Worm (Caenorhabditis elegans): ENCODE results near the gene nhr-199.

DNA sequence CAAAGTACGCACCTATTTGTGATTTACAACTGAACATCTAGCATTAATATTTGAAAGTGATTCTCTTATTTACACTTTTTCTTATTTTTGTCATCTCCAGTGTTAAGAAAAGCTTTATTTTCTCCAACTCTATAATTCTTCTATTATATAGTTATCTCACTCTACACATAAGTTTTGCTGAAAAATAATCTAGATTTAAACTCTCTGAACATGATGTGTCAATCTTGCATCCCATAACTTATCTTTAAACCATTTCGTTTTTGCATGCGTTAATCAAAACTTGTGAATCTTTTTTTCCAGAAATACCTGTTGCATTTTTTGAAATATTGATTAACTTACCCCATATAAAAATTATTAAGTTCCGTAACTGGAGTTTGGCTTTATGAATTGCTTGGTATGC is 9.7 kb downstream of the nhr-199 start, which contains the start of gene nhr-268:
- TF ChIP-seq ama-1 (optimal IDR thresholded peaks at IDR 0.05), result no peak
- no peak for TF ChIP-seq ceh-36 (tag; optimal IDR thresholded peaks at IDR 0.05)
- no peak for TF ChIP-seq ceh-13 (GFP tag; optimal IDR thresholded peaks at IDR 0.05)
- no peak for TF ChIP-seq flt-1 (GFP tag; IDR thresholded peaks at IDR 0.05)
- no peak for TF ChIP-seq hnd-1 (tag; optimal IDR thresholded peaks at IDR 0.05)
- TF ChIP-seq scrt-1 (GFP tag; IDR thresholded peaks at IDR 0.05), result no peak
- TF ChIP-seq tra-4 (tag; optimal IDR thresholded peaks at IDR 0.05), result no peak
- TF ChIP-seq F13C5.2 (tag; optimal IDR thresholded peaks at IDR 0.05), result no peak

Data from whole organism, early embryonic.